Fruit fly (Drosophila melanogaster) whole organism, prepupa: Measurements from ENCODE around the gene Targ2.
A peak's percentile ranks its signal among the peaks of the same experiment; 100 is the strongest.

Experiments
- Blimp-1 ChIP-seq: fragments of 200-800 bp; sonication (Bioruptor generic); optimal IDR thresholded peaks from 3 replicates; lab custom pipeline; 2017; ENCODE audit warnings: missing biosample characterization, missing genetic modification characterization, mild to moderate bottlenecking, moderate library complexity, missing genetic modification reagents
- CG10631 ChIP-seq: fragments of 200-800 bp; sonication (Bioruptor generic); optimal IDR thresholded peaks from 2 replicates; lab custom pipeline; 2016; ENCODE audit warnings: missing biosample characterization, missing genetic modification characterization
- CG10669 ChIP-seq: fragments of 200-800 bp; sonication (Bioruptor generic); optimal IDR thresholded peaks from 3 replicates; lab custom pipeline; 2018; ENCODE audit warnings: missing biosample characterization, mild to moderate bottlenecking, missing genetic modification characterization, moderate library complexity
- CG11294 ChIP-seq: fragments of 200-800 bp; sonication (Bioruptor generic); IDR thresholded peaks from 2 replicates; pipeline ENCODE4 v1.3.6; 2022; ENCODE audit warnings: missing biosample characterization, missing genetic modification characterization
- CG11762 ChIP-seq: fragments of 200-800 bp; sonication (Bioruptor generic); optimal IDR thresholded peaks from 3 replicates; lab custom pipeline; 2016; ENCODE audit warnings: missing biosample characterization, missing genetic modification characterization; ENCODE audit not compliant: insufficient read depth
- CG11902 ChIP-seq: fragments of 200-800 bp; sonication (Bioruptor generic); optimal IDR thresholded peaks from 3 replicates; lab custom pipeline; 2016; ENCODE audit warnings: missing biosample characterization, missing genetic modification characterization
- CG15336 ChIP-seq: fragments of 200-800 bp; sonication (Bioruptor generic); IDR thresholded peaks from 2 replicates; pipeline ENCODE4 v1.3.6; 2022; ENCODE audit warnings: missing biosample characterization, missing genetic modification characterization
- CG1621 ChIP-seq: fragments of 200-800 bp; sonication (Bioruptor generic); optimal IDR thresholded peaks from 3 replicates; lab custom pipeline; 2018; ENCODE audit warnings: missing biosample characterization, mild to moderate bottlenecking, missing genetic modification characterization
- CG3032 ChIP-seq: fragments of 200-800 bp; optimal IDR thresholded peaks from 2 replicates; lab custom pipeline; 2019; ENCODE audit warnings: missing biosample characterization, mild to moderate bottlenecking, missing genetic modification characterization, moderate library complexity
- CG32006 ChIP-seq: fragments of 200-800 bp; sonication (Bioruptor generic); optimal IDR thresholded peaks from 3 replicates; lab custom pipeline; 2017; ENCODE audit warnings: missing biosample characterization, mild to moderate bottlenecking, missing genetic modification characterization
- CG34406 ChIP-seq: fragments of 200-800 bp; sonication (Bioruptor generic); optimal IDR thresholded peaks from 3 replicates; lab custom pipeline; 2016; ENCODE audit warnings: missing biosample characterization, missing genetic modification characterization
- CG4318 ChIP-seq: fragments of 200-800 bp; sonication (Bioruptor generic); optimal IDR thresholded peaks from 3 replicates; lab custom pipeline; 2017; ENCODE audit warnings: missing biosample characterization, mild to moderate bottlenecking, missing genetic modification characterization
- CG6163 ChIP-seq: fragments of 200-800 bp; sonication (Bioruptor generic); IDR thresholded peaks from 3 replicates; pipeline ENCODE4 v1.3.6; 2022; ENCODE audit warnings: missing biosample characterization, missing genetic modification characterization
- CG6276 ChIP-seq: fragments of 200-800 bp; sonication (Bioruptor generic); optimal IDR thresholded peaks from 2 replicates; lab custom pipeline; 2017; ENCODE audit warnings: missing biosample characterization, mild to moderate bottlenecking, missing genetic modification characterization
- CG6792 ChIP-seq: fragments of 200-800 bp; sonication (Bioruptor generic); optimal IDR thresholded peaks from 3 replicates; lab custom pipeline; 2016; ENCODE audit warnings: missing biosample characterization, missing genetic modification characterization
- CG7368 ChIP-seq: fragments of 200-800 bp; sonication (Bioruptor generic); optimal IDR thresholded peaks from 3 replicates; lab custom pipeline; 2016; ENCODE audit warnings: missing biosample characterization, missing genetic modification characterization
- CG8119 ChIP-seq: fragments of 200-800 bp; sonication (Bioruptor generic); IDR thresholded peaks from 3 replicates; pipeline ENCODE4 v1.3.6; 2022; ENCODE audit warnings: missing biosample characterization, missing genetic modification characterization
- CG8632 ChIP-seq: fragments of 200-800 bp; sonication (Bioruptor generic); optimal IDR thresholded peaks from 3 replicates; lab custom pipeline; 2016; ENCODE audit warnings: missing biosample characterization, missing genetic modification characterization
- CG9139 ChIP-seq: fragments of 200-800 bp; sonication (Bioruptor generic); optimal IDR thresholded peaks from 3 replicates; lab custom pipeline; 2017; ENCODE audit warnings: missing biosample characterization, mild to moderate bottlenecking, missing genetic modification characterization
- Eip78C ChIP-seq: fragments of 200-800 bp; sonication (Bioruptor generic); peaks from one replicate; lab custom pipeline; 2016; ENCODE audit warnings: missing biosample characterization, missing genetic modification characterization
- Eip93F ChIP-seq: fragments of 200-800 bp; sonication (Bioruptor generic); optimal IDR thresholded peaks from 2 replicates; lab custom pipeline; 2016; ENCODE audit warnings: missing biosample characterization, mild to moderate bottlenecking, missing genetic modification characterization
- Ets96B ChIP-seq: fragments of 200-800 bp; optimal IDR thresholded peaks from 2 replicates; lab custom pipeline; 2019; ENCODE audit warnings: missing biosample characterization, mild to moderate bottlenecking, missing genetic modification characterization, moderate library complexity
- Gug ChIP-seq: fragments of 200-800 bp; sonication (Bioruptor generic); IDR thresholded peaks from 2 replicates; pipeline ENCODE4 v1.3.6; 2022; ENCODE audit warnings: missing biosample characterization, missing genetic modification characterization
- Hr38 ChIP-seq: sonication (Bioruptor generic); optimal IDR thresholded peaks from 2 replicates; lab custom pipeline; 2016; ENCODE audit warnings: missing biosample characterization, missing genetic modification characterization
- Hr39 ChIP-seq: fragments of 200-800 bp; sonication (Bioruptor generic); optimal IDR thresholded peaks from 2 replicates; lab custom pipeline; 2016; ENCODE audit warnings: missing biosample characterization, missing genetic modification characterization
- Hr4 ChIP-seq: fragments of 200-800 bp; sonication (Bioruptor generic); optimal IDR thresholded peaks from 3 replicates; lab custom pipeline; 2016; ENCODE audit warnings: missing biosample characterization, missing genetic modification characterization
- Lpt ChIP-seq: fragments of 200-800 bp; sonication (Bioruptor generic); optimal IDR thresholded peaks from 3 replicates; lab custom pipeline; 2016; ENCODE audit warnings: missing biosample characterization, missing genetic modification characterization
- Met ChIP-seq: fragments of 200-800 bp; sonication (Bioruptor generic); optimal IDR thresholded peaks from 3 replicates; lab custom pipeline; 2016; ENCODE audit warnings: missing biosample characterization, missing genetic modification characterization
- OdsH ChIP-seq: fragments of 200-800 bp; sonication (Bioruptor generic); optimal IDR thresholded peaks from 3 replicates; lab custom pipeline; 2016; ENCODE audit warnings: missing biosample characterization, missing genetic modification characterization
- Smox ChIP-seq: fragments of 200-800 bp; sonication (Bioruptor generic); optimal IDR thresholded peaks from 3 replicates; lab custom pipeline; 2016; ENCODE audit warnings: missing biosample characterization, missing genetic modification characterization
- Sox14 ChIP-seq: fragments of 200-800 bp; sonication (Bioruptor generic); optimal IDR thresholded peaks from 3 replicates; lab custom pipeline; 2016; ENCODE audit warnings: missing biosample characterization, missing genetic modification characterization
- Sox15 ChIP-seq: fragments of 200-800 bp; sonication (Bioruptor generic); optimal IDR thresholded peaks from 3 replicates; lab custom pipeline; 2016; ENCODE audit warnings: missing biosample characterization, missing genetic modification characterization
- achi ChIP-seq: fragments of 200-800 bp; sonication (Bioruptor generic); optimal IDR thresholded peaks from 3 replicates; lab custom pipeline; 2016; ENCODE audit warnings: missing biosample characterization, missing genetic modification characterization
- cyc ChIP-seq: fragments of 200-800 bp; sonication (Bioruptor generic); optimal IDR thresholded peaks from 3 replicates; lab custom pipeline; 2016; ENCODE audit warnings: missing biosample characterization, missing genetic modification characterization
- dac ChIP-seq: fragments of 200-800 bp; sonication (Bioruptor generic); optimal IDR thresholded peaks from 2 replicates; lab custom pipeline; 2017; ENCODE audit warnings: missing biosample characterization, mild to moderate bottlenecking, missing genetic modification characterization
- dsx ChIP-seq: fragments of 200-800 bp; optimal IDR thresholded peaks from 3 replicates; lab custom pipeline; 2019; ENCODE audit warnings: missing biosample characterization, mild to moderate bottlenecking, missing genetic modification characterization, moderate library complexity; ENCODE audit not compliant: poor library complexity, severe bottlenecking
- eg ChIP-seq: fragments of 200-800 bp; sonication (Bioruptor generic); IDR thresholded peaks from 3 replicates; pipeline ENCODE4 v1.3.6; 2022; ENCODE audit warnings: missing biosample characterization, missing genetic modification characterization
- esn ChIP-seq: fragments of 200-800 bp; sonication (Bioruptor generic); optimal IDR thresholded peaks from 2 replicates; lab custom pipeline; 2016; ENCODE audit warnings: missing biosample characterization, mild to moderate bottlenecking, missing genetic modification characterization, moderate library complexity
- fd59A ChIP-seq: fragments of 200-800 bp; sonication (Bioruptor generic); optimal IDR thresholded peaks from 2 replicates; lab custom pipeline; 2017; ENCODE audit warnings: missing biosample characterization, mild to moderate bottlenecking, missing genetic modification characterization, missing genetic modification reagents
- fd85E ChIP-seq: fragments of 200-800 bp; sonication (Bioruptor generic); optimal IDR thresholded peaks from 3 replicates; lab custom pipeline; 2016; ENCODE audit warnings: missing biosample characterization, missing genetic modification characterization
- fkh ChIP-seq: fragments of 200-800 bp; sonication (Bioruptor generic); optimal IDR thresholded peaks from 3 replicates; lab custom pipeline; 2017; ENCODE audit warnings: missing biosample characterization, mild to moderate bottlenecking, missing genetic modification characterization, moderate library complexity
- lz ChIP-seq: fragments of 200-800 bp; sonication (Bioruptor generic); optimal IDR thresholded peaks from 3 replicates; lab custom pipeline; 2016; ENCODE audit warnings: missing biosample characterization, missing genetic modification characterization
- net ChIP-seq: fragments of 200-800 bp; sonication (Bioruptor generic); optimal IDR thresholded peaks from 3 replicates; lab custom pipeline; 2016; ENCODE audit warnings: missing biosample characterization, missing genetic modification characterization
- pdm3 ChIP-seq: fragments of 200-800 bp; sonication (Bioruptor generic); optimal IDR thresholded peaks from 3 replicates; lab custom pipeline; 2016; ENCODE audit warnings: missing biosample characterization, missing genetic modification characterization
- spab ChIP-seq: fragments of 200-800 bp; sonication (Bioruptor generic); optimal IDR thresholded peaks from 2 replicates; lab custom pipeline; 2017; ENCODE audit warnings: missing biosample characterization, mild to moderate bottlenecking, missing genetic modification characterization, missing genetic modification reagents
- ss ChIP-seq, 2 experiments: fragments of 200-800 bp; sonication (Bioruptor generic); optimal IDR thresholded peaks; 2 replicates in 1 of 2; 3 replicates in 1 of 2; lab custom pipeline; 2017 to 2018; ENCODE audit warnings: mild to moderate bottlenecking in 2 of 2, missing biosample characterization in 2 of 2, missing genetic modification characterization in 2 of 2, moderate library complexity in 1 of 2
- svp ChIP-seq: fragments of 200-800 bp; sonication (Bioruptor generic); peaks from one replicate; lab custom pipeline; 2016; ENCODE audit warnings: missing biosample characterization, missing genetic modification characterization
- vri ChIP-seq: fragments of 200-800 bp; sonication (Bioruptor generic); optimal IDR thresholded peaks from 3 replicates; lab custom pipeline; 2016; ENCODE audit warnings: missing biosample characterization, mild to moderate bottlenecking, missing genetic modification characterization

Gene Targ2

DNA sequence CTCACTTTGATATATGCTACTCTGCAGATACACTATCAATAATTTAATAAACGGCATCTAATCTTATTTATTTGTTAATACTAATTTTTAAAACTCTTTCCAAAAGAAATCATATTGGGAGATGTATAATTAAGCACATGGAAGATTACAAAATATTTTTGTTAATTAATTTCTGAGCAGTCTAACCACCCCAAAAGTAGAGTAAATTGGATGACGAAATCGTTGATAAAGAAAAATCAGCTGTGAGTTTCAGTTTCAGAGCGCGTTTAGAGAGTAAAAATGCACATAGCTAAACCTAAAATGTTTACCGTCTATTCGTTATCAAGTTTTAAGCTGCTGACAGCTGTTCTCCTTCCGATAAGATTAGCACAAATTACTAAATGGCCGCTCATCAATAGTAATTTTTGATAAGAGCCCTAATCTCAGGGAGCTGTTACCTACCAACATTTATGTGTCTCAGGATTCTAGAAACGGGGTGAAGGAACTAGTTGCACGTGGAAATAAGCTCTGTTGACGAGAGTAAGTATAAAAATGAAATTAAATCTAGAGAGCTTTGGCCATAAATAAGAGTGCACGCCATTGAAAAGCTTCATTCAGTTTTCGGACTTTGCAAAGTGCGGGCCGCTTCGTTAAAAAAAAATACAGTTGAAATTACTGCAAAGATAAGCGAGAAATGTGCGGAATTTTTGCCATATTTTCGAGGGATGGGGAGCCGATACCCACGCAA lies 30.3 kb downstream of the Targ2 start, which contains the start of the genes chb and AsnS (continued):
- TF ChIP-seq Hr39 (peak; percentile 79), svp (GFP tag; lab: Kevin White, UChicago) (peak; percentile 93), CG4318 (GFP tag; lab: Kevin White, UChicago) (no peak), CG11294 (GFP tag; lab: Robert Waterston, UW) (peak; percentile 87), CG15336 (GFP tag; lab: Robert Waterston, UW) (peak; percentile 91), Smox (peak; percentile 83), Eip93F (no peak), Hr38 (GFP tag; lab: Kevin White, UChicago) (no peak), CG34406 (peak; percentile 82), CG10631 (GFP tag; lab: Kevin White, UChicago) (peak; percentile 79), eg (GFP tag; lab: Robert Waterston, UW) (peak; percentile 95), CG11762 (peak; percentile 55), CG6276 (GFP tag; lab: Kevin White, UChicago) (peak; percentile 63), OdsH (GFP tag; lab: Kevin White, UChicago) (peak; percentile 78), fd59A (peak; percentile 22), Lpt (GFP tag; lab: Kevin White, UChicago) (peak; percentile 62), cyc (GFP tag; lab: Kevin White, UChicago) (peak; percentile 78), CG11902 (GFP tag; lab: Kevin White, UChicago) (peak; percentile 38), CG3032 (peak; percentile 79), CG1621 (tag; lab: Kevin White, UChicago) (peak; percentile 64), Hr4 (peak; percentile 83), fd85E (GFP tag; lab: Kevin White, UChicago) (no peak), spab (peak; percentile 43), fkh (GFP tag; lab: Kevin White, UChicago) (peak; percentile 1), Ets96B (tag; lab: Kevin White, UChicago) (peak; percentile 89), CG6163 (GFP tag; lab: Robert Waterston, UW) (peak; percentile 88)

dm6 chr3L:21171905-21172304 lies 31.1 kb downstream of the Targ2 start, which contains the start of gene Ac78C:
Ac78C (minus strand) TSS chr3L:21171930.
- TF ChIP-seq Hr39 (peak; percentile 86), CG9139 (GFP tag; lab: Kevin White, UChicago) (peak; percentile 78), CG10631 (GFP tag; lab: Kevin White, UChicago) (peak; percentile 81), CG6163 (GFP tag; lab: Robert Waterston, UW) (peak; percentile 92), Eip93F (no peak), Hr4 (peak; percentile 91), CG8119 (peak; percentile 87), pdm3 (peak; percentile 88), CG32006 (GFP tag; lab: Kevin White, UChicago) (peak; percentile 85), dac (GFP tag; lab: Kevin White, UChicago) (peak; percentile 85), fd59A (peak; percentile 63), ss (GFP tag; optimal IDR thresholded peaks at IDR 0.05; lab: Kevin White, UChicago) (peak; percentile 77 to 85), Sox15 (GFP tag; lab: Kevin White, UChicago) (peak; percentile 77), fkh (GFP tag; lab: Kevin White, UChicago) (peak; percentile 96), esn (GFP tag; lab: Kevin White, UChicago) (peak; percentile 84), dsx (GFP tag; lab: Kevin White, UChicago) (peak; percentile 70), Blimp-1 (GFP tag; lab: Kevin White, UChicago) (peak; percentile 51), CG7368 (GFP tag; lab: Kevin White, UChicago) (peak; percentile 89), Sox14 (GFP tag; lab: Kevin White, UChicago) (peak; percentile 81), Eip78C (GFP tag; lab: Kevin White, UChicago) (peak; percentile 94), achi (peak; percentile 84), CG6792 (peak; percentile 85), Met (peak; percentile 81), Lpt (GFP tag; lab: Kevin White, UChicago) (peak; percentile 85), lz (GFP tag; lab: Kevin White, UChicago) (peak; percentile 87), CG6276 (GFP tag; lab: Kevin White, UChicago) (peak; percentile 87), OdsH (GFP tag; lab: Kevin White, UChicago) (peak; percentile 86), vri (peak; percentile 73), CG1621 (tag; lab: Kevin White, UChicago) (peak; percentile 78), CG8632 (GFP tag; lab: Kevin White, UChicago) (peak; percentile 76), Hr38 (GFP tag; lab: Kevin White, UChicago) (peak; percentile 38), net (GFP tag; lab: Kevin White, UChicago) (peak; percentile 87), CG15336 (GFP tag; lab: Robert Waterston, UW) (peak; percentile 88), CG10669 (GFP tag; lab: Kevin White, UChicago) (peak; percentile 79), Gug (GFP tag; lab: Robert Waterston, UW) (peak; percentile 90)
